Worm (Caenorhabditis elegans) whole organism, late embryonic: ENCODE data around the gene srw-90.

Experiments used
- C08G9.2 ChIP-seq: sonication (generic microtip); optimal IDR thresholded peaks from 2 replicates; lab custom pipeline; 2016; ENCODE audit warnings: mild to moderate bottlenecking, missing genetic modification characterization, moderate library complexity, missing compliant biosample characterization
- Y22D7AL.16 ChIP-seq: sonication (generic microtip); optimal IDR thresholded peaks from 2 replicates; lab custom pipeline; 2016; ENCODE audit warnings: missing genetic modification characterization, missing compliant biosample characterization
- ama-1 ChIP-seq: fragments of 150-350 bp; optimal IDR thresholded peaks from 2 replicates; lab custom pipeline; 2014
- ceh-6 ChIP-seq: fragments of 200-800 bp; sonication (Bioruptor generic); optimal IDR thresholded peaks from 2 replicates; lab custom pipeline; 2018; ENCODE audit warnings: mild to moderate bottlenecking, missing genetic modification characterization, missing compliant biosample characterization
- dmd-4 ChIP-seq: sonication (generic microtip); optimal IDR thresholded peaks from 2 replicates; lab custom pipeline; 2016; ENCODE audit warnings: borderline replicate concordance, missing genetic modification characterization, missing compliant biosample characterization
- eyg-1 ChIP-seq: sonication (generic microtip); optimal IDR thresholded peaks from 2 replicates; lab custom pipeline; 2016; ENCODE audit warnings: missing genotype, missing genetic modification characterization, missing compliant biosample characterization
- hlh-6 ChIP-seq: sonication (generic microtip); optimal IDR thresholded peaks from 2 replicates; lab custom pipeline; 2016; ENCODE audit warnings: missing genotype, missing genetic modification characterization, missing compliant biosample characterization
- mec-3 ChIP-seq: sonication (generic microtip); optimal IDR thresholded peaks from 2 replicates; lab custom pipeline; 2016; ENCODE audit warnings: borderline replicate concordance, missing genetic modification characterization, missing compliant biosample characterization
- pqm-1 ChIP-seq: sonication (generic microtip); optimal IDR thresholded peaks from 2 replicates; lab custom pipeline; 2016; ENCODE audit warnings: missing genetic modification characterization, missing compliant biosample characterization

DNA sequence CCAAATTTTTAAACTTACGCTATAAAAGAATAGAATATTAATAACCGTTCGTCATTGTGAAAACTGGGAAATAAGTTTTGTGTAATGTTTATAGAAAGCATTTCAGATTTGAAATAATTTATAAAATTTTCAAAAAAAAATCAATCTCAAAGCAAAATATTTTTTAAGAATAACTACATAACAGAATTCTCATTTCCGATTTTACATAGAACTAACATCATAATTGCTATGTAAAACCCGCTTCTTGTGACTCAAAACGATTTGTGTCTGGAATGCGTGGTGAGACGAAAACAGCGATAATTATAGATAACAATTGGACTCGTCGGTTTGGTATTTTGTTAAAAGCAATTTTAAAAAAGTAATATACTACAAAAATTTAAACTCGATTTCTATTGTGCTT lies 21.1 kb upstream of the srw-90 start, which contains the start of gene srw-91:
- TF ChIP-seq ama-1 (lab: Kevin White, UChicago), result no peak
- TF ChIP-seq pqm-1 (tag; lab: Kevin White, UChicago), result no peak
- no peak for TF ChIP-seq dmd-4 (tag; lab: Kevin White, UChicago)
- TF ChIP-seq eyg-1 (tag; lab: Kevin White, UChicago), result no peak
- no peak for TF ChIP-seq hlh-6
- no peak for TF ChIP-seq C08G9.2
- no peak for TF ChIP-seq ceh-6 (GFP tag; lab: Kevin White, UChicago)
- no peak for TF ChIP-seq Y22D7AL.16 (tag; lab: Kevin White, UChicago)
- no peak for TF ChIP-seq mec-3 (tag; lab: Kevin White, UChicago)
